Fruit fly (Drosophila melanogaster): ENCODE measurements around the gene Gbeta5.

DNA sequence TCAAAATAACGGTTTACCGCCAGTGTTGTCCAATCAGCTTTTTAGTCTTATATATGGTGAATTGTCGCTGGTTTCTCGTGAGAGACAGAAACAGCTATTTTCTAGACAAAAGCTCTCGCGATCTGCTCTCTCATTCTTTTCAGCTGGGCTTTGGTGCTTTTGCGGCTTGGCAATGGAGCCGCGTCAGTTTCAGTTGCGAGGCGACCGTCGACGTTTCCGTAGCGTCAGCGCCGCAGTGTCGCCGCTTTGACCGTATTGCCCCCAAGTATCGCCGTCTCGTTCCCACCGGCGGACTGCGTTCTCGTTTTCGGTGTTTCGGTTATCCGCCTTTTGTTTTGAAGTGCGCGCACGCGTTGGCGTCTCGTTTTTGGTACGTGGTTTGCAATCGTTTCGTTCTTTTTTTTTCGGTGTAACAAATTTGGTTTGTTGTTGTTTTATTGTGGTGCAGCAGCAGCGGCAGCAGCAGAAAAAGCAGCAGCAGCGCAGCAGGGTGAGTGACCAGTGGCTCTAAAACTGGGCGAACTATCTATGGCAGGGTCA is 41.0 kb upstream of the Gbeta5 start:
- peak; percentile 28 for TF ChIP-seq CG12768 (GFP tag; optimal IDR thresholded peaks at IDR 0.05)
- TF ChIP-seq Crg-1 (GFP tag; optimal IDR thresholded peaks at IDR 0.05), result no peak
- peak; percentile 85 for TF ChIP-seq kay (GFP tag; ENCODE audit: borderline replicate concordance)
- peak; percentile 90 for TF ChIP-seq ovo (GFP tag; optimal IDR thresholded peaks at IDR 0.05)
- TF ChIP-seq cnc (optimal IDR thresholded peaks at IDR 0.05), result no peak
- TF ChIP-seq Clk (GFP tag; optimal IDR thresholded peaks at IDR 0.05), result no peak
- no peak for TF ChIP-seq CG11617 (GFP tag; optimal IDR thresholded peaks at IDR 0.05)
- TF ChIP-seq CG14711 (tag; optimal IDR thresholded peaks at IDR 0.05), result no peak
- TF ChIP-seq cic (GFP tag; optimal IDR thresholded peaks at IDR 0.05), result no peak
- peak; percentile 30 for TF ChIP-seq toe (GFP tag; optimal IDR thresholded peaks at IDR 0.05)
- peak; percentile 18 for TF ChIP-seq CG1620 (GFP tag; optimal IDR thresholded peaks at IDR 0.05)
- peak; percentile 74 for TF ChIP-seq tj (GFP tag; optimal IDR thresholded peaks at IDR 0.05)
- peak; percentile 16 for TF ChIP-seq Mnt (GFP tag; optimal IDR thresholded peaks at IDR 0.05)
